Fruit fly (Drosophila melanogaster) whole organism, embryonic: ENCODE measurements around the gene CG17929.

ENCODE experiments used
- ATbp ChIP-seq: fragments of 200-800 bp; sonication (Bioruptor generic); optimal IDR thresholded peaks from 2 replicates; lab custom pipeline; 2017; ENCODE audit warnings: missing biosample characterization, mild to moderate bottlenecking, missing genetic modification characterization, missing genetic modification reagents
- Atf-2 ChIP-seq: fragments of 200-800 bp; sonication (Bioruptor generic); optimal IDR thresholded peaks from 2 replicates; lab custom pipeline; 2016; ENCODE audit warnings: missing biosample characterization, missing genetic modification characterization
- Bgb ChIP-seq: fragments of 200-800 bp; sonication (Bioruptor generic); IDR thresholded peaks from 2 replicates; pipeline ENCODE4 v1.3.6; 2022; ENCODE audit warnings: missing biosample characterization, missing genetic modification characterization; ENCODE audit not compliant: partially characterized antibody
- CG10147 ChIP-seq: fragments of 200-800 bp; sonication (Bioruptor generic); optimal IDR thresholded peaks from 2 replicates; lab custom pipeline; 2019; ENCODE audit warnings: missing biosample characterization, mild to moderate bottlenecking, missing genetic modification characterization, moderate library complexity
- CG10274 ChIP-seq: fragments of 200-800 bp; sonication (Bioruptor generic); optimal IDR thresholded peaks from 3 replicates; lab custom pipeline; 2017; ENCODE audit warnings: missing biosample characterization, mild to moderate bottlenecking, missing genetic modification characterization
- CG14014 ChIP-seq: fragments of 200-800 bp; sonication (Bioruptor generic); IDR thresholded peaks from 2 replicates; pipeline ENCODE4 v1.3.6; 2022; ENCODE audit warnings: missing biosample characterization, missing genetic modification characterization
- CG15514 ChIP-seq: fragments of 200-800 bp; sonication (Bioruptor generic); optimal IDR thresholded peaks from 3 replicates; lab custom pipeline; 2017; ENCODE audit warnings: missing biosample characterization, missing genetic modification characterization, mild to moderate bottlenecking, moderate library complexity, missing genetic modification reagents
- CG15601 ChIP-seq: fragments of 200-800 bp; sonication (Bioruptor generic); optimal IDR thresholded peaks from 3 replicates; lab custom pipeline; 2019; ENCODE audit warnings: missing biosample characterization, mild to moderate bottlenecking, missing genetic modification characterization, moderate library complexity
- CG1602 ChIP-seq: fragments of 200-800 bp; sonication (Bioruptor generic); optimal IDR thresholded peaks from 3 replicates; lab custom pipeline; 2016; ENCODE audit warnings: missing biosample characterization, missing genetic modification characterization
- CG16813 ChIP-seq: fragments of 200-800 bp; sonication (Bioruptor generic); IDR thresholded peaks from 3 replicates; pipeline ENCODE4 v1.3.6; 2022; ENCODE audit warnings: missing biosample characterization, missing genetic modification characterization; ENCODE audit not compliant: partially characterized antibody
- CG16863 ChIP-seq: fragments of 200-800 bp; sonication (Bioruptor generic); optimal IDR thresholded peaks from 3 replicates; lab custom pipeline; 2016; ENCODE audit warnings: missing biosample characterization, missing genetic modification characterization
- CG17186 ChIP-seq: fragments of 200-800 bp; sonication (Bioruptor generic); optimal IDR thresholded peaks from 3 replicates; lab custom pipeline; 2017; ENCODE audit warnings: missing biosample characterization, missing genetic modification reagents, missing genetic modification characterization
- CG3065 ChIP-seq: fragments of 200-800 bp; sonication (Bioruptor generic); optimal IDR thresholded peaks from 2 replicates; lab custom pipeline; 2016; ENCODE audit warnings: missing biosample characterization, missing genetic modification characterization
- CG4328 ChIP-seq: fragments of 200-800 bp; sonication (Bioruptor generic); optimal IDR thresholded peaks from 3 replicates; lab custom pipeline; 2017; ENCODE audit warnings: missing biosample characterization, missing genetic modification reagents, missing genetic modification characterization
- CG4617 ChIP-seq: fragments of 200-800 bp; sonication (Bioruptor generic); optimal IDR thresholded peaks from 3 replicates; lab custom pipeline; 2016; ENCODE audit warnings: missing biosample characterization, missing genetic modification characterization, borderline replicate concordance
- CG5953 ChIP-seq: fragments of 200-800 bp; sonication (Bioruptor generic); IDR thresholded peaks from 2 replicates; pipeline ENCODE4 v1.3.6; 2022; ENCODE audit warnings: missing biosample characterization, missing genetic modification characterization
- CG7372 ChIP-seq: fragments of 200-800 bp; sonication (Bioruptor generic); IDR thresholded peaks from 2 replicates; pipeline ENCODE4 v1.3.6; 2022; ENCODE audit warnings: missing biosample characterization, missing genetic modification characterization
- CG8281 ChIP-seq: fragments of 200-800 bp; sonication (Bioruptor generic); optimal IDR thresholded peaks from 2 replicates; lab custom pipeline; 2018; ENCODE audit warnings: missing biosample characterization, mild to moderate bottlenecking, missing genetic modification characterization, moderate library complexity
- Elba2 ChIP-seq: fragments of 200-800 bp; sonication (Bioruptor generic); optimal IDR thresholded peaks from 3 replicates; lab custom pipeline; 2016; ENCODE audit warnings: missing biosample characterization, missing genetic modification characterization
- Fer1 ChIP-seq: fragments of 200-800 bp; sonication (Bioruptor generic); optimal IDR thresholded peaks from 2 replicates; lab custom pipeline; 2017; ENCODE audit warnings: missing biosample characterization, mild to moderate bottlenecking, missing genetic modification characterization
- Gug ChIP-seq: fragments of 200-800 bp; sonication (Bioruptor generic); IDR thresholded peaks from 4 replicates; pipeline ENCODE4 v1.3.6; 2022; ENCODE audit warnings: missing biosample characterization, missing genetic modification characterization
- Hmr ChIP-seq: fragments of 200-800 bp; sonication (Bioruptor generic); optimal IDR thresholded peaks from 3 replicates; lab custom pipeline; 2017; ENCODE audit warnings: mild to moderate bottlenecking, missing biosample characterization, missing genetic modification reagents, missing genetic modification characterization
- Lpt ChIP-seq: fragments of >200 bp; optimal IDR thresholded peaks from 2 replicates; lab custom pipeline; 2018; ENCODE audit warnings: missing biosample characterization, missing genetic modification characterization
- Neu2 ChIP-seq: fragments of 200-800 bp; sonication (Bioruptor generic); optimal IDR thresholded peaks from 3 replicates; lab custom pipeline; 2016; ENCODE audit warnings: missing biosample characterization, missing genetic modification characterization, borderline replicate concordance
- Oli ChIP-seq: fragments of 200-800 bp; sonication (Bioruptor generic); optimal IDR thresholded peaks from 2 replicates; lab custom pipeline; 2018; ENCODE audit warnings: missing biosample characterization, mild to moderate bottlenecking, missing genetic modification characterization, moderate library complexity
- Rfx ChIP-seq: fragments of 200-800 bp; sonication (Bioruptor generic); IDR thresholded peaks from 2 replicates; pipeline ENCODE4 v1.3.6; 2022; ENCODE audit warnings: missing biosample characterization, missing genetic modification characterization
- Side ChIP-seq: fragments of 200-800 bp; sonication (Bioruptor generic); optimal IDR thresholded peaks from 2 replicates; lab custom pipeline; 2016; ENCODE audit warnings: missing biosample characterization, missing genetic modification characterization
- Stat92E ChIP-seq, 3 experiments: fragments of >200 bp in 2 of 3; fragments of 200-800 bp in 1 of 3; sonication (Bioruptor generic) in 1 of 3; optimal IDR thresholded peaks; 2 replicates each; lab custom pipeline; 2017 to 2019; ENCODE audit warnings: missing biosample characterization in 3 of 3, missing genetic modification characterization in 3 of 3, mild to moderate bottlenecking in 1 of 3, moderate library complexity in 1 of 3
- Usf ChIP-seq: fragments of 200-800 bp; sonication (Bioruptor generic); optimal IDR thresholded peaks from 2 replicates; lab custom pipeline; 2017; ENCODE audit warnings: missing genotype, missing biosample characterization, missing genetic modification characterization
- al ChIP-seq: fragments of 200-800 bp; sonication (Bioruptor generic); IDR thresholded peaks from 2 replicates; pipeline ENCODE4 v1.3.6; 2022; ENCODE audit warnings: missing biosample characterization, missing genetic modification characterization
- bbx ChIP-seq: fragments of 200-800 bp; sonication (Bioruptor generic); IDR thresholded peaks from 2 replicates; pipeline ENCODE4 v1.3.6; 2022; ENCODE audit warnings: missing biosample characterization, missing genetic modification characterization; ENCODE audit not compliant: partially characterized antibody
- bcd ChIP-seq: fragments of 200-800 bp; sonication (Bioruptor generic); optimal IDR thresholded peaks from 2 replicates; lab custom pipeline; 2017; ENCODE audit warnings: missing biosample characterization, mild to moderate bottlenecking, missing genetic modification characterization
- br ChIP-seq: fragments of >200 bp; optimal IDR thresholded peaks from 2 replicates; lab custom pipeline; 2017
- bsh ChIP-seq, 2 experiments: fragments of 200-800 bp; sonication (Bioruptor generic); optimal IDR thresholded peaks; 2 replicates each; lab custom pipeline; 2017 to 2018; ENCODE audit warnings: mild to moderate bottlenecking in 2 of 2, missing biosample characterization in 2 of 2, missing genetic modification characterization in 2 of 2, moderate library complexity in 1 of 2
- dmrt99B ChIP-seq: fragments of 200-800 bp; sonication (Bioruptor generic); optimal IDR thresholded peaks from 2 replicates; lab custom pipeline; 2018; ENCODE audit warnings: missing biosample characterization, mild to moderate bottlenecking, missing genetic modification characterization, moderate library complexity
- fd96Cb ChIP-seq: fragments of 200-800 bp; sonication (Bioruptor generic); optimal IDR thresholded peaks from 2 replicates; lab custom pipeline; 2018; ENCODE audit warnings: missing biosample characterization, mild to moderate bottlenecking, missing genetic modification characterization, moderate library complexity
- gfzf ChIP-seq: fragments of 200-800 bp; sonication (Bioruptor generic); optimal IDR thresholded peaks from 2 replicates; lab custom pipeline; 2016; ENCODE audit warnings: missing biosample characterization, mild to moderate bottlenecking, missing genetic modification characterization, moderate library complexity
- gsb-n ChIP-seq: fragments of 200-800 bp; sonication (Bioruptor generic); optimal IDR thresholded peaks from 3 replicates; lab custom pipeline; 2018; ENCODE audit warnings: missing biosample characterization, mild to moderate bottlenecking, missing genetic modification characterization
- ham ChIP-seq: fragments of 200-800 bp; sonication (Bioruptor generic); IDR thresholded peaks from 2 replicates; pipeline ENCODE4 v1.3.6; 2022; ENCODE audit warnings: missing biosample characterization, missing genetic modification characterization
- ind ChIP-seq: fragments of 200-800 bp; sonication (Bioruptor generic); optimal IDR thresholded peaks from 3 replicates; lab custom pipeline; 2016; ENCODE audit warnings: missing biosample characterization, missing genetic modification characterization
- klu ChIP-seq: fragments of 200-800 bp; sonication (Bioruptor generic); IDR thresholded peaks from 2 replicates; pipeline ENCODE4 v1.3.6; 2022; ENCODE audit warnings: missing biosample characterization, missing genetic modification characterization
- lab ChIP-seq: fragments of 200-800 bp; sonication (Bioruptor generic); optimal IDR thresholded peaks from 3 replicates; lab custom pipeline; 2017; ENCODE audit warnings: missing biosample characterization, missing genetic modification characterization, mild to moderate bottlenecking, moderate library complexity, missing genetic modification reagents
- nerfin-1 ChIP-seq: fragments of 200-800 bp; sonication (Bioruptor generic); optimal IDR thresholded peaks from 3 replicates; lab custom pipeline; 2019; ENCODE audit warnings: missing biosample characterization, mild to moderate bottlenecking, missing genetic modification characterization, moderate library complexity
- psq ChIP-seq: fragments of 200-800 bp; sonication (Bioruptor generic); optimal IDR thresholded peaks from 2 replicates; lab custom pipeline; 2017; ENCODE audit warnings: missing biosample characterization, missing genetic modification characterization
- pzg ChIP-seq: fragments of 200-800 bp; sonication (Bioruptor generic); optimal IDR thresholded peaks from 3 replicates; lab custom pipeline; 2018; ENCODE audit warnings: missing biosample characterization, mild to moderate bottlenecking, missing genetic modification characterization, moderate library complexity
- sima ChIP-seq: fragments of 200-800 bp; sonication (Bioruptor generic); optimal IDR thresholded peaks from 2 replicates; lab custom pipeline; 2016; ENCODE audit warnings: missing biosample characterization, missing genetic modification characterization
- slp2 ChIP-seq: fragments of 200-800 bp; sonication (Bioruptor generic); optimal IDR thresholded peaks from 2 replicates; lab custom pipeline; 2016; ENCODE audit warnings: missing biosample characterization, missing genetic modification characterization
- tll ChIP-seq, 2 experiments: fragments of 200-800 bp in 1 of 2; fragments of >200 bp in 1 of 2; sonication (Bioruptor generic) in 1 of 2; optimal IDR thresholded peaks; 2 replicates each; lab custom pipeline; 2017 to 2019; ENCODE audit warnings: missing biosample characterization in 2 of 2, missing genetic modification characterization in 2 of 2, mild to moderate bottlenecking in 1 of 2, moderate library complexity in 1 of 2
- yki ChIP-seq: fragments of >200 bp; optimal IDR thresholded peaks from 3 replicates; lab custom pipeline; 2018
- zen ChIP-seq: fragments of 200-800 bp; sonication (Bioruptor generic); optimal IDR thresholded peaks from 3 replicates; lab custom pipeline; 2018; ENCODE audit warnings: missing biosample characterization, mild to moderate bottlenecking, missing genetic modification characterization, moderate library complexity
- zen2 ChIP-seq: fragments of 200-800 bp; sonication (Bioruptor generic); IDR thresholded peaks from 3 replicates; pipeline ENCODE4 v1.3.6; 2022; ENCODE audit warnings: missing biosample characterization, missing genetic modification characterization; ENCODE audit not compliant: partially characterized antibody

The CG17929 gene

DNA sequence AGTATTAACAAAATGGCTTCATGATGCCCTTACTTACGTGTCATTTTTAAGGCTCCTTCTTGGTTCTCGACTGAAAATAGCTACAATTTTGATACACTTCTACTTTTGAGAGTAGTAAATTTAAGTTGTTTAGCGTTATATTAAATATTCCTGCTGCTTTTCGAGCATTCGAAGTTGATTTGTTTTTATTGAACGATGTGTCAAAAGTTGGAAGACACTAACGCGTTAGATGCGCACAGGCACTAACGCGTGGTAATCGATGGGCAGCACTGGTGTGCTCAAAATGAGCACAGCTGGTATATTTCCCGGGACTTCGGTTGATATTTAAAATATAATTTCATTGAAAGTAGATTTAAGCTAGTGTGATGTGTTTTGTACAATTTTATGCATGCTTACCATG is 33.8 kb downstream of the CG17929 start, which contains the start of gene CG17931 (continued):
- TF ChIP-seq gsb-n (tag; lab: Kevin White, UChicago) (peak; percentile 8), Side (GFP tag; lab: Kevin White, UChicago) (no peak), pzg (GFP tag; lab: Kevin White, UChicago) (peak; percentile 95), CG4617 (GFP tag; lab: Kevin White, UChicago) (peak; percentile 97), ATbp (GFP tag; lab: Kevin White, UChicago) (no peak), CG4328 (GFP tag; lab: Kevin White, UChicago) (no peak), br (lab: Kevin White, UChicago) (no peak), Rfx (no peak), dmrt99B (tag; lab: Kevin White, UChicago) (no peak), ham (GFP tag; lab: Robert Waterston, UW) (no peak), CG17186 (peak; percentile 92), lab (no peak), Elba2 (GFP tag; lab: Kevin White, UChicago) (no peak), zen2 (no peak), gfzf (GFP tag; lab: Kevin White, UChicago) (peak; percentile 98), CG16813 (GFP tag; lab: Robert Waterston, UW) (no peak), Hmr (peak; percentile 48), al (no peak), CG15514 (GFP tag; lab: Kevin White, UChicago) (peak; percentile 62), Atf-2 (GFP tag; lab: Kevin White, UChicago) (no peak), tll (GFP tag; optimal IDR thresholded peaks at IDR 0.05; lab: Kevin White, UChicago) (no peak), CG1602 (no peak), CG7372 (no peak), CG10274 (GFP tag; lab: Kevin White, UChicago) (no peak), Bgb (GFP tag; lab: Robert Waterston, UW) (no peak; the same call in 1 of the 2 replicates), CG3065 (GFP tag; lab: Kevin White, UChicago) (no peak), CG16863 (GFP tag; lab: Kevin White, UChicago) (no peak), klu (GFP tag; lab: Robert Waterston, UW) (no peak), Fer1 (GFP tag; lab: Kevin White, UChicago) (no peak), Oli (tag; lab: Kevin White, UChicago) (no peak), CG10147 (no peak), Stat92E (GFP tag; optimal IDR thresholded peaks at IDR 0.05; lab: Kevin White, UChicago) (peak in 1 of 3 experiments; percentile 55), Neu2 (no peak), zen (tag; lab: Kevin White, UChicago) (peak; percentile 20), Gug (GFP tag; lab: Robert Waterston, UW) (no peak), CG14014 (GFP tag; lab: Robert Waterston, UW) (no peak), yki (lab: Kevin White, UChicago) (no peak), bsh (GFP tag; optimal IDR thresholded peaks at IDR 0.05; lab: Kevin White, UChicago) (no peak), CG15601 (peak; percentile 68), fd96Cb (tag; lab: Kevin White, UChicago) (no peak), Usf (GFP tag; lab: Kevin White, UChicago) (no peak), psq (GFP tag; lab: Kevin White, UChicago) (no peak), sima (GFP tag; lab: Kevin White, UChicago) (no peak), Lpt (GFP tag; lab: Kevin White, UChicago) (no peak), bbx (GFP tag; lab: Robert Waterston, UW) (no peak), nerfin-1 (tag; lab: Kevin White, UChicago) (no peak), CG8281 (tag; lab: Kevin White, UChicago) (no peak), ind (GFP tag; lab: Kevin White, UChicago) (no peak), slp2 (GFP tag; lab: Kevin White, UChicago) (no peak), CG5953 (GFP tag; lab: Robert Waterston, UW) (no peak), bcd (GFP tag; lab: Kevin White, UChicago) (peak; percentile 3)
